Fruit fly (Drosophila melanogaster) whole organism, adult: ENCODE results near the gene Acyp2.

Source experiments
- CG14711 ChIP-seq: fragments of 200-800 bp; sonication (Bioruptor generic); optimal IDR thresholded peaks from 2 replicates; lab custom pipeline; 2018; ENCODE audit warnings: missing biosample characterization, mild to moderate bottlenecking, missing genetic modification characterization, moderate library complexity
- CG1620 ChIP-seq: fragments of 200-800 bp; sonication (Bioruptor generic); optimal IDR thresholded peaks from 2 replicates; lab custom pipeline; 2016; ENCODE audit warnings: missing biosample characterization, missing genetic modification characterization
- bab1 ChIP-seq: fragments of 200-800 bp; sonication (Bioruptor generic); optimal IDR thresholded peaks from 3 replicates; lab custom pipeline; 2019; ENCODE audit warnings: missing biosample characterization, mild to moderate bottlenecking, missing genetic modification characterization, moderate library complexity
- cnc ChIP-seq, 2 experiments: fragments of >200 bp; optimal IDR thresholded peaks; 2 replicates each; lab custom pipeline; 2017
- pad ChIP-seq: fragments of 200-800 bp; sonication (Bioruptor generic); optimal IDR thresholded peaks from 3 replicates; lab custom pipeline; 2017; ENCODE audit warnings: missing biosample characterization, missing genetic modification characterization, mild to moderate bottlenecking, moderate library complexity, missing genetic modification reagents

dm6 chr3R:15767338-15767737 lies 25.1 kb upstream of the Acyp2 start, which contains the start of gene CG5623:
- TF ChIP-seq bab1 (GFP tag; lab: Kevin White, UChicago) (no peak), pad (GFP tag; lab: Kevin White, UChicago) (no peak), CG14711 (tag; lab: Kevin White, UChicago) (no peak), cnc (optimal IDR thresholded peaks at IDR 0.05; lab: Kevin White, UChicago) (no peak), CG1620 (GFP tag; lab: Kevin White, UChicago) (no peak)
